Worm (Caenorhabditis elegans) whole organism, L2 larva: Measurements from ENCODE around the gene F55C12.4.

Source experiments
- ZK546.5 ChIP-seq: sonication (generic microtip); optimal IDR thresholded peaks from 2 replicates; lab custom pipeline; 2017; ENCODE audit warnings: missing biosample characterization, missing genetic modification characterization
- blmp-1 ChIP-seq: sonication (generic microtip); optimal IDR thresholded peaks from 2 replicates; lab custom pipeline; 2017; ENCODE audit warnings: missing genetic modification characterization, mild to moderate bottlenecking, missing compliant biosample characterization, antibody characterized with exemption, moderate library complexity; ENCODE audit not compliant: insufficient read depth
- lsy-2 ChIP-seq, 2 experiments: fragments of 150-350 bp in 1 of 2; sonication (generic microtip) in 1 of 2; optimal IDR thresholded peaks; 2 replicates each; lab custom pipeline; 2014 to 2017; ENCODE audit warnings: missing biosample characterization in 2 of 2, missing genetic modification characterization in 2 of 2
- mdl-1 ChIP-seq, 2 experiments: fragments of 150-350 bp in 1 of 2; sonication (generic microtip) in 1 of 2; optimal IDR thresholded peaks; 2 replicates each; lab custom pipeline; 2017; ENCODE audit warnings: missing biosample characterization in 2 of 2, missing genetic modification characterization in 2 of 2

DNA sequence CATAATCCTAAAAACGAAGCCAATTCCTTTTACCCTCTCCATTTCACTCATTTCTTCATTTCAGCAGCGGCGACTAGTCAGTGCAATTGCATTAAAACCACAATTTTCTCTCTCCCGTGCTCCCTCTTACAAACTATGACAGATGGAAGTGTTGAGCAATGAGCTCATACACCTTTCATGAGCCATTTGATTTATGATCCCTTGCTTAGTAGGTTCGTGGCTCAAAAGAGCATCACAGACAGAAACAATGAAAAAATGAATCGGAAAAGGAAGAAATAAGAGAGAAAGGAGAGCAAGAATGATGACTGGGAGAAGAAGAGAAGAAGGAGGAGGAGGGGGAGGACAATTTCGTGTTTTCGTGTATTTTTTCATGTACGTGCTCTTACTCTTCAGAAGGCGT, 13.3 kb upstream of the F55C12.4 start:
- TF ChIP-seq ZK546.5 (tag; lab: Kevin White, UChicago), result no peak
- no peak for TF ChIP-seq lsy-2 (tag; optimal IDR thresholded peaks at IDR 0.05; lab: Kevin White, UChicago)
- TF ChIP-seq blmp-1 (tag; lab: Kevin White, UChicago), result no peak
- no peak for TF ChIP-seq mdl-1 (tag; optimal IDR thresholded peaks at IDR 0.05; lab: Kevin White, UChicago)
